Fruit fly (Drosophila melanogaster) whole organism, embryonic: ENCODE results near the gene Gpo3.
A peak's percentile ranks its signal among the peaks of the same experiment; 100 is the strongest.

Experiments
- Abd-B ChIP-seq: fragments of 200-800 bp; sonication (Bioruptor generic); optimal IDR thresholded peaks from 2 replicates; lab custom pipeline; 2018; ENCODE audit warnings: missing biosample characterization, mild to moderate bottlenecking, missing genetic modification characterization, moderate library complexity
- Adf1 ChIP-seq: fragments of 200-800 bp; sonication (Bioruptor generic); IDR thresholded peaks from 2 replicates; pipeline ENCODE4 v1.3.6; 2022; ENCODE audit warnings: missing biosample characterization, missing genetic modification characterization
- Awh ChIP-seq: fragments of 200-800 bp; sonication (Bioruptor generic); IDR thresholded peaks from 2 replicates; pipeline ENCODE4, ENCODE4 v1.3.6; 2022; ENCODE audit warnings: missing biosample characterization, missing genetic modification characterization
- CG10366 ChIP-seq: fragments of 200-800 bp; sonication (Bioruptor generic); IDR thresholded peaks from 2 replicates; pipeline ENCODE4 v1.3.6; 2022; ENCODE audit warnings: missing biosample characterization, missing genetic modification characterization
- CG10462 ChIP-seq: fragments of 200-800 bp; sonication (Bioruptor generic); optimal IDR thresholded peaks from 2 replicates; lab custom pipeline; 2016; ENCODE audit warnings: missing biosample characterization, missing genetic modification characterization
- CG11247 ChIP-seq: fragments of 200-800 bp; sonication (Bioruptor generic); IDR thresholded peaks from 2 replicates; pipeline ENCODE4 v1.3.6; 2022; ENCODE audit warnings: missing biosample characterization, missing genetic modification characterization
- CG11456 ChIP-seq: fragments of 200-800 bp; sonication (Bioruptor generic); IDR thresholded peaks from 3 replicates; pipeline ENCODE4 v1.3.6; 2022; ENCODE audit warnings: missing biosample characterization, missing genetic modification characterization
- CG12769 ChIP-seq: fragments of 200-800 bp; sonication (Bioruptor generic); optimal IDR thresholded peaks from 2 replicates; lab custom pipeline; 2019; ENCODE audit warnings: missing biosample characterization, mild to moderate bottlenecking, missing genetic modification characterization, moderate library complexity
- CG13296 ChIP-seq: fragments of 200-800 bp; sonication (Bioruptor generic); optimal IDR thresholded peaks from 3 replicates; lab custom pipeline; 2018; ENCODE audit warnings: missing biosample characterization, mild to moderate bottlenecking, missing genetic modification characterization
- CG30403 ChIP-seq: fragments of 200-800 bp; sonication (Bioruptor generic); optimal IDR thresholded peaks from 3 replicates; lab custom pipeline; 2016; ENCODE audit warnings: missing biosample characterization, missing genetic modification characterization
- CG31365 ChIP-seq: fragments of 200-800 bp; sonication (Bioruptor generic); optimal IDR thresholded peaks from 2 replicates; lab custom pipeline; 2018; ENCODE audit warnings: missing biosample characterization, mild to moderate bottlenecking, missing genetic modification characterization
- CG32772 ChIP-seq: fragments of 200-800 bp; sonication (Bioruptor generic); IDR thresholded peaks from 2 replicates; pipeline ENCODE4 v1.3.6; 2022; ENCODE audit warnings: missing biosample characterization, missing genetic modification characterization
- CG43689 ChIP-seq: fragments of 200-800 bp; sonication (Bioruptor generic); IDR thresholded peaks from 2 replicates; pipeline ENCODE4 v1.3.6; 2022; ENCODE audit warnings: missing biosample characterization, missing genetic modification characterization
- CG5180 ChIP-seq: fragments of 200-800 bp; sonication (Bioruptor generic); optimal IDR thresholded peaks from 3 replicates; lab custom pipeline; 2017; ENCODE audit warnings: missing biosample characterization, missing genetic modification characterization, mild to moderate bottlenecking, moderate library complexity, missing genetic modification reagents
- CG6175 ChIP-seq: fragments of 200-800 bp; sonication (Bioruptor generic); IDR thresholded peaks from 3 replicates; pipeline ENCODE4 v1.3.6; 2022; ENCODE audit warnings: missing biosample characterization, missing genetic modification characterization
- CG6654 ChIP-seq: fragments of 200-800 bp; sonication (Bioruptor generic); optimal IDR thresholded peaks from 2 replicates; lab custom pipeline; 2017; ENCODE audit warnings: missing biosample characterization, mild to moderate bottlenecking, missing genetic modification characterization
- CG6791 ChIP-seq: fragments of 200-800 bp; sonication (Bioruptor generic); IDR thresholded peaks from 3 replicates; pipeline ENCODE4 v1.3.6; 2022; ENCODE audit warnings: missing biosample characterization, missing genetic modification characterization; ENCODE audit not compliant: partially characterized antibody
- CG7963 ChIP-seq: fragments of 200-800 bp; sonication (Bioruptor generic); IDR thresholded peaks from 3 replicates; pipeline ENCODE4 v1.3.6; 2022; ENCODE audit warnings: missing biosample characterization, missing genetic modification characterization; ENCODE audit not compliant: partially characterized antibody
- CoRest ChIP-seq: fragments of 200-800 bp; sonication (Bioruptor generic); optimal IDR thresholded peaks from 3 replicates; lab custom pipeline; 2018; ENCODE audit warnings: missing biosample characterization, mild to moderate bottlenecking, missing genetic modification characterization, moderate library complexity
- CrebB ChIP-seq: fragments of 200-800 bp; sonication (Bioruptor generic); optimal IDR thresholded peaks from 3 replicates; lab custom pipeline; 2018; ENCODE audit warnings: missing biosample characterization, mild to moderate bottlenecking, missing genetic modification characterization
- D ChIP-seq, 2 experiments: fragments of 200-800 bp in 1 of 2; fragments of >200 bp in 1 of 2; sonication (Bioruptor generic) in 1 of 2; optimal IDR thresholded peaks; 2 replicates in 1 of 2; 3 replicates in 1 of 2; lab custom pipeline; 2017; ENCODE audit warnings: mild to moderate bottlenecking in 1 of 2, missing biosample characterization in 1 of 2, missing genetic modification characterization in 1 of 2, missing genetic modification reagents in 1 of 2
- Dad ChIP-seq: fragments of 200-800 bp; sonication (Bioruptor generic); optimal IDR thresholded peaks from 3 replicates; lab custom pipeline; 2016; ENCODE audit warnings: missing biosample characterization, missing genetic modification characterization
- Hr3 ChIP-seq: fragments of 200-800 bp; sonication (Bioruptor generic); optimal IDR thresholded peaks from 3 replicates; lab custom pipeline; 2016; ENCODE audit warnings: missing biosample characterization, missing genetic modification characterization
- Hr39 ChIP-seq: fragments of >200 bp; optimal IDR thresholded peaks from 2 replicates; lab custom pipeline; 2017
- Lhr ChIP-seq: fragments of 200-800 bp; sonication (Bioruptor generic); optimal IDR thresholded peaks from 3 replicates; lab custom pipeline; 2017; ENCODE audit warnings: mild to moderate bottlenecking, missing biosample characterization, missing genetic modification reagents, missing genetic modification characterization
- NC2β ChIP-seq: fragments of 200-800 bp; sonication (Bioruptor generic); optimal IDR thresholded peaks from 2 replicates; lab custom pipeline; 2016; ENCODE audit warnings: missing biosample characterization, missing genetic modification characterization
- Nf-YB ChIP-seq: fragments of 200-800 bp; sonication (Bioruptor generic); optimal IDR thresholded peaks from 3 replicates; lab custom pipeline; 2019; ENCODE audit warnings: missing biosample characterization, mild to moderate bottlenecking, missing genetic modification characterization, moderate library complexity
- Rfx ChIP-seq: fragments of 200-800 bp; sonication (Bioruptor generic); IDR thresholded peaks from 2 replicates; pipeline ENCODE4 v1.3.6; 2022; ENCODE audit warnings: missing biosample characterization, missing genetic modification characterization
- Vsx1 ChIP-seq: fragments of 200-800 bp; sonication (Bioruptor generic); optimal IDR thresholded peaks from 2 replicates; lab custom pipeline; 2017; ENCODE audit warnings: missing biosample characterization, mild to moderate bottlenecking, missing genetic modification characterization, missing genetic modification reagents
- ap ChIP-seq: fragments of 200-800 bp; sonication (Bioruptor generic); IDR thresholded peaks from 2 replicates; pipeline ENCODE4 v1.3.6; 2022; ENCODE audit warnings: missing biosample characterization, missing genetic modification characterization
- chif ChIP-seq, 2 experiments: fragments of 200-800 bp; sonication (Bioruptor generic); optimal IDR thresholded peaks; 3 replicates each; lab custom pipeline; 2016; ENCODE audit warnings: missing biosample characterization in 2 of 2, missing genetic modification characterization in 2 of 2
- chm ChIP-seq: fragments of 200-800 bp; sonication (Bioruptor generic); IDR thresholded peaks from 2 replicates; pipeline ENCODE4 v1.3.6; 2022; ENCODE audit warnings: missing biosample characterization, missing genetic modification characterization
- ci ChIP-seq: fragments of 200-800 bp; sonication (Bioruptor generic); IDR thresholded peaks from 3 replicates; pipeline ENCODE4 v1.3.6; 2022; ENCODE audit warnings: missing biosample characterization, missing genetic modification characterization
- hkb ChIP-seq, 2 experiments: fragments of 200-800 bp in 1 of 2; fragments of >200 bp in 1 of 2; sonication (Bioruptor generic) in 1 of 2; IDR thresholded peaks in 1 of 2; optimal IDR thresholded peaks in 1 of 2; 2 replicates each; pipeline versions ENCODE4 v1.3.6 to Lab custom; 2017 to 2022; ENCODE audit warnings: missing biosample characterization in 1 of 2, missing genetic modification characterization in 1 of 2
- kah ChIP-seq: fragments of 200-800 bp; sonication (Bioruptor generic); optimal IDR thresholded peaks from 2 replicates; lab custom pipeline; 2018; ENCODE audit warnings: missing biosample characterization, mild to moderate bottlenecking, missing genetic modification characterization
- lmd ChIP-seq: fragments of 200-800 bp; sonication (Bioruptor generic); IDR thresholded peaks from 2 replicates; pipeline ENCODE4 v1.3.6; 2022; ENCODE audit warnings: missing biosample characterization, missing genetic modification characterization
- lov ChIP-seq, 2 experiments: fragments of 200-800 bp in 1 of 2; fragments of >200 bp in 1 of 2; sonication (Bioruptor generic) in 1 of 2; IDR thresholded peaks in 1 of 2; optimal IDR thresholded peaks in 1 of 2; 2 replicates in 1 of 2; 3 replicates in 1 of 2; pipeline versions ENCODE4 v1.3.6 to Lab custom; 2017 to 2022; ENCODE audit warnings: missing biosample characterization in 1 of 2, missing genetic modification characterization in 1 of 2
- luna ChIP-seq: fragments of 200-800 bp; sonication (Bioruptor generic); optimal IDR thresholded peaks from 2 replicates; lab custom pipeline; 2016; ENCODE audit warnings: missing biosample characterization, missing genetic modification characterization
- nerfin-1 ChIP-seq: fragments of 200-800 bp; sonication (Bioruptor generic); optimal IDR thresholded peaks from 3 replicates; lab custom pipeline; 2019; ENCODE audit warnings: missing biosample characterization, mild to moderate bottlenecking, missing genetic modification characterization, moderate library complexity
- pfk ChIP-seq: fragments of 200-800 bp; sonication (Bioruptor generic); optimal IDR thresholded peaks from 2 replicates; lab custom pipeline; 2018; ENCODE audit warnings: missing biosample characterization, mild to moderate bottlenecking, missing genetic modification characterization, moderate library complexity
- pros ChIP-seq: fragments of 200-800 bp; sonication (Bioruptor generic); optimal IDR thresholded peaks from 3 replicates; lab custom pipeline; 2019; ENCODE audit warnings: missing biosample characterization, mild to moderate bottlenecking, missing genetic modification characterization, moderate library complexity
- salm ChIP-seq: fragments of 200-800 bp; sonication (Bioruptor generic); optimal IDR thresholded peaks from 2 replicates; lab custom pipeline; 2018; ENCODE audit warnings: missing biosample characterization, mild to moderate bottlenecking, missing genetic modification characterization
- seq ChIP-seq: fragments of 200-800 bp; sonication (Bioruptor generic); IDR thresholded peaks from 2 replicates; pipeline ENCODE4 v1.3.6; 2022; ENCODE audit warnings: missing biosample characterization, missing genetic modification characterization
- sug ChIP-seq: fragments of 200-800 bp; optimal IDR thresholded peaks from 2 replicates; lab custom pipeline; 2019; ENCODE audit warnings: missing biosample characterization, mild to moderate bottlenecking, missing genetic modification characterization, moderate library complexity
- ttk ChIP-seq: fragments of 200-800 bp; sonication (Bioruptor generic); IDR thresholded peaks from 2 replicates; pipeline ENCODE4 v2.1.2; 2022; ENCODE audit warnings: missing biosample characterization, missing genetic modification characterization
- zen ChIP-seq: fragments of 200-800 bp; sonication (Bioruptor generic); optimal IDR thresholded peaks from 3 replicates; lab custom pipeline; 2018; ENCODE audit warnings: missing biosample characterization, mild to moderate bottlenecking, missing genetic modification characterization, moderate library complexity
- zfh1 ChIP-seq: fragments of 200-800 bp; sonication (Bioruptor generic); IDR thresholded peaks from 3 replicates; pipeline ENCODE4 v1.3.6; 2022; ENCODE audit warnings: missing biosample characterization, missing genetic modification characterization

Gpo3 gene

dm6 chr2L:13666017-13666667 is 41.9 kb upstream of the Gpo3 start (continued):
- TF ChIP-seq CG7963 (GFP tag; lab: Robert Waterston, UW) = no peak
- peak; percentile 41 for TF ChIP-seq Hr3 (GFP tag; lab: Kevin White, UChicago)
- no peak for TF ChIP-seq Lhr
- peak; percentile 25; the same call in 1 of the 2 replicates for TF ChIP-seq Rfx
- no peak for TF ChIP-seq CG13296 (GFP tag; lab: Kevin White, UChicago)
- no peak for TF ChIP-seq CG11456 (GFP tag; lab: Robert Waterston, UW)
- TF ChIP-seq luna (GFP tag; lab: Kevin White, UChicago) = no peak
- no peak for TF ChIP-seq NC2β (GFP tag; lab: Kevin White, UChicago)
- TF ChIP-seq Awh = peak; percentile 43; the same call in 1 of the 2 replicates
- no peak for TF ChIP-seq hkb (optimal IDR thresholded peaks at IDR 0.05; lab: Kevin White, UChicago)
- no peak; the same call in 1 of the 2 replicates for TF ChIP-seq hkb (GFP tag; IDR thresholded peaks at IDR 0.05; lab: Robert Waterston, UW)
- no peak for TF ChIP-seq CG6791 (GFP tag; lab: Robert Waterston, UW)
- TF ChIP-seq kah (GFP tag; lab: Kevin White, UChicago) = no peak
- peak; percentile 45 for TF ChIP-seq CoRest (tag; lab: Kevin White, UChicago)
- no peak for TF ChIP-seq ap (GFP tag; lab: Robert Waterston, UW)
- peak; percentile 16; the same call in 1 of the 2 replicates for TF ChIP-seq Adf1
- TF ChIP-seq pros (GFP tag; lab: Kevin White, UChicago) = no peak
- no peak for TF ChIP-seq CG5180 (GFP tag; lab: Kevin White, UChicago)
- TF ChIP-seq salm (tag; lab: Kevin White, UChicago) = no peak
- no peak for TF ChIP-seq lov (optimal IDR thresholded peaks at IDR 0.05; lab: Kevin White, UChicago)
- no peak for TF ChIP-seq lov (GFP tag; IDR thresholded peaks at IDR 0.05; lab: Robert Waterston, UW)
- TF ChIP-seq zen (tag; lab: Kevin White, UChicago) = no peak
- TF ChIP-seq CG32772 (GFP tag; lab: Robert Waterston, UW) = no peak
- peak; percentile 64; the same call in 2 of the 3 replicates for TF ChIP-seq CG6175
- TF ChIP-seq Nf-YB = no peak
- no peak for TF ChIP-seq CG10462 (GFP tag; lab: Kevin White, UChicago)
- TF ChIP-seq CG30403 (GFP tag; lab: Kevin White, UChicago) = peak; percentile 40
- TF ChIP-seq D (optimal IDR thresholded peaks at IDR 0.05; lab: Kevin White, UChicago) = no peak
- no peak for TF ChIP-seq D (GFP tag; optimal IDR thresholded peaks at IDR 0.05; lab: Kevin White, UChicago)
- no peak for TF ChIP-seq Vsx1 (GFP tag; lab: Kevin White, UChicago)
- TF ChIP-seq nerfin-1 (tag; lab: Kevin White, UChicago) = peak; percentile 41
- TF ChIP-seq seq (GFP tag; lab: Robert Waterston, UW) = no peak

dm6 chr2L:13699057-13699456 is 9.0 kb upstream of the Gpo3 start:
- TF ChIP-seq lmd (GFP tag; lab: Robert Waterston, UW) (no peak), Hr39 (lab: Kevin White, UChicago) (no peak), Dad (GFP tag; lab: Kevin White, UChicago) (no peak), CG31365 (no peak), CG43689 (no peak), pfk (GFP tag; lab: Kevin White, UChicago) (no peak), Abd-B (no peak), CG12769 (tag; lab: Kevin White, UChicago) (no peak), CG6654 (GFP tag; lab: Kevin White, UChicago) (no peak), ttk (no peak), sug (tag; lab: Kevin White, UChicago) (no peak), chm (GFP tag; lab: Robert Waterston, UW) (no peak), CrebB (tag; lab: Kevin White, UChicago) (no peak), CG11247 (GFP tag; lab: Robert Waterston, UW) (no peak), zfh1 (GFP tag; lab: Robert Waterston, UW) (no peak), CG10366 (GFP tag; lab: Robert Waterston, UW) (no peak), chif (GFP tag; optimal IDR thresholded peaks at IDR 0.05; lab: Kevin White, UChicago) (no peak), ci (GFP tag; lab: Robert Waterston, UW) (no peak)
